Fruit fly (Drosophila melanogaster): ENCODE data around the gene CG7627.

DNA sequence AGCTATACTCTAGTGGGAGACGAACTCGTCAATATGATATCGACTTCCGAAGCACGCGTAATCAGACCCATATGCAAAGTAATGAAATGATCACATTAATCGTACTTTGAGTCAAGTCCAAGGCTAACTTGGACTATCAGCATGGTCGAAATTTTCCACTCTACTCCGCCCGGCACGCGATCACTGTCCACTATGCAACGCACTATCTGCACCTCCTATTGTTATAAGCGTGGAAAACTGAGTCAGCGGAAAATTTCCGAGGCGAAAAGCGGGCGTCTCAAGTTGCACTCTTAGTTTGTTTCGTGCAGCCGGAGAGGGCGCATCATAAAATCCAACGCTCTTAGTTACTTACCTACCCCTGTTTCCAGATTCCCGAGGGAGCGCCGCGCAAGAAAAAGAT lies 23.6 kb upstream of the CG7627 start:
- TF ChIP-seq Ets98B (GFP tag; IDR thresholded peaks at IDR 0.05) (no peak), EcR (GFP tag; optimal IDR thresholded peaks at IDR 0.05) (no peak), CG4496 (GFP tag; IDR thresholded peaks at IDR 0.05) (no peak), CG8159 (tag; optimal IDR thresholded peaks at IDR 0.05) (no peak), CG14655 (GFP tag; optimal IDR thresholded peaks at IDR 0.05) (no peak), D1 (tag; optimal IDR thresholded peaks at IDR 0.05) (no peak), CG12605 (GFP tag; IDR thresholded peaks at IDR 0.05) (no peak), CG17806 (tag; optimal IDR thresholded peaks at IDR 0.05) (no peak), Pif1B (GFP tag; optimal IDR thresholded peaks at IDR 0.05) (no peak), Pif1A (GFP tag; optimal IDR thresholded peaks at IDR 0.05) (no peak), rn (GFP tag; IDR thresholded peaks at IDR 0.05) (no peak), CG15710 (tag; optimal IDR thresholded peaks at IDR 0.05) (no peak)
